Worm (Caenorhabditis elegans) whole organism, young adult: ENCODE data around the gene B0252.3.
A peak's percentile ranks its signal among the peaks of the same experiment; 100 is the strongest.

Experiments used
- B0336.3 ChIP-seq: fragments of 200-800 bp; sonication (Bioruptor generic); IDR thresholded peaks from 2 replicates; pipeline ENCODE4 v1.3.6; 2022; ENCODE audit warnings: missing genetic modification characterization, missing compliant biosample characterization
- C06A6.2 ChIP-seq: fragments of 200-800 bp; sonication (Bioruptor generic); conservative IDR thresholded peaks from 2 replicates; pipeline ENCODE4 v1.3.6; 2022; ENCODE audit warnings: missing genetic modification characterization, missing compliant biosample characterization
- F10E7.11 ChIP-seq: sonication (generic microtip); optimal IDR thresholded peaks from 2 replicates; lab custom pipeline; 2017; ENCODE audit warnings: mild to moderate bottlenecking, missing genetic modification characterization, moderate library complexity, missing compliant biosample characterization
- F37B4.10 ChIP-seq: fragments of 200-800 bp; sonication (Bioruptor generic); IDR thresholded peaks from 2 replicates; pipeline ENCODE4 v1.3.6; 2022; ENCODE audit warnings: missing genetic modification characterization, missing compliant biosample characterization
- F52B5.7 ChIP-seq: sonication (generic microtip); optimal IDR thresholded peaks from 2 replicates; lab custom pipeline; 2016; ENCODE audit warnings: mild to moderate bottlenecking, missing genetic modification characterization, missing compliant biosample characterization
- T26A5.8 ChIP-seq: sonication (generic microtip); optimal IDR thresholded peaks from 2 replicates; lab custom pipeline; 2016; ENCODE audit warnings: missing genetic modification characterization, missing compliant biosample characterization
- ZK185.1 ChIP-seq: sonication (generic microtip); optimal IDR thresholded peaks from 2 replicates; lab custom pipeline; 2016; ENCODE audit warnings: mild to moderate bottlenecking, missing genetic modification characterization, missing compliant biosample characterization; ENCODE audit not compliant: poor library complexity, severe bottlenecking
- ama-1 ChIP-seq, 3 experiments: fragments of 150-350 bp in 1 of 3; sonication (generic microtip) in 2 of 3; optimal IDR thresholded peaks; 2 replicates each; lab custom pipeline; 2014 to 2018; ENCODE audit warnings: missing biosample characterization in 2 of 3, missing genetic modification characterization in 2 of 3, missing genetic modification reagents in 2 of 3
- aptf-2 ChIP-seq: fragments of 200-800 bp; sonication (Bioruptor generic); conservative IDR thresholded peaks from 2 replicates; pipeline ENCODE4 v1.3.6; 2022; ENCODE audit warnings: missing genetic modification reagents, missing genetic modification characterization, missing compliant biosample characterization
- attf-5 ChIP-seq: fragments of 200-800 bp; sonication (Bioruptor generic); optimal IDR thresholded peaks from 2 replicates; lab custom pipeline; 2018; ENCODE audit warnings: mild to moderate bottlenecking, missing genetic modification characterization, missing compliant biosample characterization
- cebp-1 ChIP-seq, 2 experiments: fragments of 200-800 bp in 1 of 2; sonication (Bioruptor generic) in 1 of 2; sonication (generic microtip) in 1 of 2; IDR thresholded peaks in 1 of 2; optimal IDR thresholded peaks in 1 of 2; 2 replicates each; pipeline versions ENCODE4 v1.3.6 to Lab custom; 2017 to 2022; ENCODE audit warnings: missing compliant biosample characterization in 2 of 2, missing genetic modification characterization in 2 of 2, mild to moderate bottlenecking in 1 of 2, missing genetic modification reagents in 1 of 2, moderate library complexity in 1 of 2
- cebp-2 ChIP-seq: fragments of 200-800 bp; sonication (Bioruptor generic); IDR thresholded peaks from 2 replicates; pipeline ENCODE4 v1.3.6; 2022; ENCODE audit warnings: missing genetic modification characterization, missing compliant biosample characterization
- ceh-79 ChIP-seq: sonication (generic microtip); optimal IDR thresholded peaks from 2 replicates; lab custom pipeline; 2017; ENCODE audit warnings: mild to moderate bottlenecking, missing genetic modification characterization, missing compliant biosample characterization
- chd-7 ChIP-seq: sonication (generic microtip); optimal IDR thresholded peaks from 2 replicates; lab custom pipeline; 2016; ENCODE audit warnings: mild to moderate bottlenecking, missing genetic modification characterization, moderate library complexity, missing compliant biosample characterization
- fkh-3 ChIP-seq: sonication (generic microtip); optimal IDR thresholded peaks from 2 replicates; lab custom pipeline; 2016; ENCODE audit warnings: mild to moderate bottlenecking, missing genetic modification characterization, missing compliant biosample characterization
- hmg-1.2 ChIP-seq: fragments of 200-800 bp; sonication (Bioruptor generic); IDR thresholded peaks from 2 replicates; pipeline ENCODE4 v1.3.6; 2022; ENCODE audit warnings: missing genetic modification reagents, missing genetic modification characterization, missing compliant biosample characterization
- let-526 ChIP-seq: fragments of 200-800 bp; sonication (Bioruptor generic); IDR thresholded peaks from 2 replicates; pipeline ENCODE4 v1.3.6; 2022; ENCODE audit warnings: missing genetic modification reagents, missing genetic modification characterization, missing compliant biosample characterization
- lin-35 ChIP-seq, 3 experiments: fragments of 150-350 bp in 2 of 3; sonication (generic microtip) in 1 of 3; optimal IDR thresholded peaks; 2 replicates each; lab custom pipeline; 2014 to 2018; ENCODE audit warnings: missing biosample characterization in 3 of 3, missing genetic modification characterization in 3 of 3, missing genetic modification reagents in 3 of 3
- madf-3 ChIP-seq: fragments of 200-800 bp; sonication (Bioruptor generic); IDR thresholded peaks from 2 replicates; pipeline ENCODE4 v1.3.6; 2022; ENCODE audit warnings: missing genetic modification reagents, missing genetic modification characterization, missing compliant biosample characterization
- mcd-1 ChIP-seq: fragments of 200-800 bp; sonication (Bioruptor generic); IDR thresholded peaks from 2 replicates; pipeline ENCODE4 v1.3.6; 2022; ENCODE audit warnings: missing genetic modification reagents, missing genetic modification characterization, missing compliant biosample characterization
- nfya-1 ChIP-seq: sonication (generic microtip); optimal IDR thresholded peaks from 2 replicates; lab custom pipeline; 2017; ENCODE audit warnings: antibody characterized with exemption, missing compliant biosample characterization, missing genetic modification characterization, borderline replicate concordance; ENCODE audit not compliant: insufficient read depth
- nfyb-1 ChIP-seq: fragments of 200-800 bp; sonication (Bioruptor generic); IDR thresholded peaks from 2 replicates; pipeline ENCODE4 v1.3.6; 2022; ENCODE audit warnings: missing genetic modification reagents, missing genetic modification characterization, missing compliant biosample characterization
- nhr-179 ChIP-seq: sonication (generic microtip); optimal IDR thresholded peaks from 2 replicates; lab custom pipeline; 2016; ENCODE audit warnings: mild to moderate bottlenecking, missing genetic modification characterization, missing compliant biosample characterization
- rcor-1 ChIP-seq: fragments of 200-800 bp; sonication (Bioruptor generic); IDR thresholded peaks from 2 replicates; pipeline ENCODE4 v1.3.6; 2022; ENCODE audit warnings: missing genetic modification reagents, missing genetic modification characterization, missing compliant biosample characterization
- sdz-38 ChIP-seq: sonication (generic microtip); optimal IDR thresholded peaks from 2 replicates; lab custom pipeline; 2016; ENCODE audit warnings: missing genotype, missing genetic modification characterization, missing compliant biosample characterization
- somi-1 ChIP-seq: fragments of 200-800 bp; sonication (Bioruptor generic); optimal IDR thresholded peaks from 2 replicates; lab custom pipeline; 2018; ENCODE audit warnings: mild to moderate bottlenecking, missing genetic modification characterization, missing compliant biosample characterization
- tbp1 ChIP-seq: fragments of 200-800 bp; sonication (Bioruptor generic); optimal IDR thresholded peaks from 2 replicates; lab custom pipeline; 2018; ENCODE audit warnings: mild to moderate bottlenecking, missing genetic modification characterization, missing compliant biosample characterization
- xnd-1 ChIP-seq: sonication (generic microtip); optimal IDR thresholded peaks from 2 replicates; lab custom pipeline; 2016; ENCODE audit warnings: missing genotype, missing genetic modification reagents, missing genetic modification characterization, missing compliant biosample characterization
- zim-3 ChIP-seq: sonication (generic microtip); optimal IDR thresholded peaks from 2 replicates; lab custom pipeline; 2017; ENCODE audit warnings: mild to moderate bottlenecking, missing genetic modification characterization, moderate library complexity, missing compliant biosample characterization

B0252.3 gene

ce11 chrII:6891176-6891575, 16.4 kb downstream of the B0252.3 start (continued):
- TF ChIP-seq C06A6.2 (GFP tag; lab: Robert Waterston, UW) (peak; percentile 48), rcor-1 (GFP tag; lab: Robert Waterston, UW) (0 out of 2 replicates have a peak, but pooled peaks have one; percentile 6), attf-5 (GFP tag; lab: Kevin White, UChicago) (peak; percentile 55), nfyb-1 (GFP tag; lab: Robert Waterston, UW) (0 out of 2 replicates have a peak, but pooled peaks have one; percentile 60), ZK185.1 (tag; lab: Kevin White, UChicago) (no peak), tbp1 (GFP tag; lab: Kevin White, UChicago) (peak; percentile 22), madf-3 (GFP tag; lab: Robert Waterston, UW) (no peak)

ce11 chrII:6890095-6890494, 17.5 kb downstream of the B0252.3 start, which contains the start of gene acer-1:
Gene acer-1, minus strand, starts transcription at chrII:6890400.
- peak; percentile 88 for TF ChIP-seq ama-1 (optimal IDR thresholded peaks at IDR 0.05; lab: Kevin White, UChicago)
- TF ChIP-seq ama-1 (GFP tag; optimal IDR thresholded peaks at IDR 0.05; lab: Kevin White, UChicago): no peak
- peak; percentile 9 for TF ChIP-seq F10E7.11 (tag; lab: Kevin White, UChicago)
- peak; percentile 8; the same call in 1 of the 2 replicates for TF ChIP-seq nfyb-1 (GFP tag; lab: Robert Waterston, UW)
- TF ChIP-seq cebp-1 (GFP tag; IDR thresholded peaks at IDR 0.05; lab: Robert Waterston, UW): no peak
- peak; percentile 1 for TF ChIP-seq cebp-1 (tag; optimal IDR thresholded peaks at IDR 0.05; lab: Kevin White, UChicago)
- TF ChIP-seq cebp-2 (GFP tag; lab: Robert Waterston, UW): 0 out of 2 replicates have a peak, but pooled peaks have one; percentile 6
- no peak for TF ChIP-seq let-526 (GFP tag; lab: Robert Waterston, UW)
- TF ChIP-seq mcd-1: 0 out of 2 replicates have a peak, but pooled peaks have one; percentile 16
- TF ChIP-seq aptf-2 (GFP tag; lab: Robert Waterston, UW): no peak
- TF ChIP-seq zim-3: peak; percentile 53
- TF ChIP-seq sdz-38 (tag; lab: Kevin White, UChicago): no peak
- TF ChIP-seq T26A5.8 (tag; lab: Kevin White, UChicago): no peak
- TF ChIP-seq F52B5.7 (tag; lab: Kevin White, UChicago): peak; percentile 26

- peak; percentile 94 for TF ChIP-seq ama-1 (optimal IDR thresholded peaks at IDR 0.05; lab: Kevin White, UChicago)
- no peak for TF ChIP-seq ama-1 (GFP tag; optimal IDR thresholded peaks at IDR 0.05; lab: Kevin White, UChicago)
- TF ChIP-seq fkh-3 (tag; lab: Kevin White, UChicago): peak; percentile 33
- peak; percentile 46; the same call in 1 of the 2 replicates for TF ChIP-seq nfyb-1 (GFP tag; lab: Robert Waterston, UW)
- TF ChIP-seq nfya-1: no peak
- 0 out of 2 replicates have a peak, but pooled peaks have one; percentile 12 for TF ChIP-seq C06A6.2 (GFP tag; lab: Robert Waterston, UW)
- no peak for TF ChIP-seq ceh-79
- TF ChIP-seq F37B4.10 (GFP tag; lab: Robert Waterston, UW): 0 out of 2 replicates have a peak, but pooled peaks have one; percentile 70
- no peak for TF ChIP-seq xnd-1 (tag; lab: Kevin White, UChicago)
- peak; percentile 43 for TF ChIP-seq somi-1 (GFP tag; lab: Kevin White, UChicago)
Measured at ce11 chrII:6889580-6889922, 18.0 kb downstream of the B0252.3 start.

DNA sequence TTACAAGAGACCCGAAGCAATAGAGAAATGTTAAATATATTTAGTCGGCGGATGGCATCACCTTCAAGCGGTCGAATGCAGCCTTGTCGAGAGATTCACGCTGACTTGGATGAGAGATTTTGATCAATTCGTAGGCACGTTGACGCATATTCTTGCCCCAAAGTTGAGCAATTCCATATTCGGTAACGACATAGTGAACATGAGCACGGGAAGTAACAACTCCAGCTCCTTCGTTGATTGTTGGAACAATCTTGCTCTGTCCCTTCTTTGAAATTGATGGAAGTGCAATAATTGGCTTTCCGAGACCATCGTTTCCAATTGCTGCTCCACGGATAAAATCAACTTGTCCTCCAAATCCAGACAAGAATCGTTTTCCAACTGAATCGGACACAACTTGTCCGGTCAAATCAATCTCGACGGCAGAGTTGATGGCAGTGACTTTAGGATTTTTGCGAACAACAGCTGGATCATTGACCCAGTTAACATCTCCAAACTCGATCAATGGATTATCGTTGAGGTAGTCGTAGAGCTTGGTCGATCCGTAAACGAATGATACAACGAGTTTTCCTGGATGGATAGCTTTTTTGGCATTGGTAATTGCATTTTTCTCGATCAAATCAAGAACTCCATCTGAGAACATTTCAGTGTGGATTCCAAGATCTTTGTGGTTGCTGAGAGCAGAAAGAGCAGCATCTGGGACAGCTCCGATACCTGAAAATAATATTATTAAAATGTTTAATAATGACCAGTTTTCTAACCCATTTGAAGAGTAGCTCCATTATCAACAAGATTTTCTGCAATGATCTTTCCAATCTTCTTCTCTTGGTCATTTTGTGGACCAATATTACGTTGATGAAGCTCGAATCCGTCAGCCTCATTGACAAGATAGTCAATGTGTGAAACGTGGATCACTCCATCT, 18.6 kb downstream of the B0252.3 start:
- TF ChIP-seq nhr-179 (tag; lab: Kevin White, UChicago) (no peak), ZK185.1 (tag; lab: Kevin White, UChicago) (peak; percentile 33), hmg-1.2 (0 out of 2 replicates have a peak, but pooled peaks have one; percentile 4), B0336.3 (0 out of 2 replicates have a peak, but pooled peaks have one; percentile 39), lin-35 (GFP tag; optimal IDR thresholded peaks at IDR 0.05; lab: Kevin White, UChicago) (peak in 1 of 3 experiments; percentile 46), ama-1 (optimal IDR thresholded peaks at IDR 0.05; lab: Kevin White, UChicago) (peak; percentile 88), ama-1 (GFP tag; optimal IDR thresholded peaks at IDR 0.05; lab: Kevin White, UChicago) (no peak), chd-7 (tag; lab: Kevin White, UChicago) (no peak)
